Fruit fly (Drosophila melanogaster): ENCODE data around the gene Ald1.

Gene Ald1

dm6 chr3R:26258955-26259354, 2.4 kb downstream of the Ald1 start (continued):
- TF ChIP-seq CG9932 (GFP tag; IDR thresholded peaks at IDR 0.05) (no peak), rib (GFP tag; IDR thresholded peaks at IDR 0.05) (no peak), lab (GFP tag; optimal IDR thresholded peaks at IDR 0.05) (peak; percentile 28), stc (GFP tag; IDR thresholded peaks at IDR 0.05) (no peak), sc (optimal IDR thresholded peaks at IDR 0.05) (no peak), sc (GFP tag; optimal IDR thresholded peaks at IDR 0.05) (no peak), CG18262 (tag; optimal IDR thresholded peaks at IDR 0.05) (no peak), Hr78 (GFP tag; optimal IDR thresholded peaks at IDR 0.05) (peak in 1 of 2 experiments; percentile 74), tup (GFP tag; optimal IDR thresholded peaks at IDR 0.05) (no peak), D (optimal IDR thresholded peaks at IDR 0.05) (no peak), D (GFP tag; optimal IDR thresholded peaks at IDR 0.05) (no peak), Usf (GFP tag; optimal IDR thresholded peaks at IDR 0.05) (no peak), CG10321 (GFP tag; IDR thresholded peaks at IDR 0.05) (peak; percentile 71), chm (GFP tag; IDR thresholded peaks at IDR 0.05) (no peak; the same call in 1 of the 2 replicates), CG12744 (GFP tag; optimal IDR thresholded peaks at IDR 0.05) (no peak)

dm6 chr3R:26258384-26258819, 3.0 kb downstream of the Ald1 start:
- TF ChIP-seq ewg (GFP tag; optimal IDR thresholded peaks at IDR 0.05) (peak; percentile 37), nmo (GFP tag; optimal IDR thresholded peaks at IDR 0.05) (no peak), CG3281 (GFP tag; optimal IDR thresholded peaks at IDR 0.05) (peak; percentile 6), Trl (optimal IDR thresholded peaks at IDR 0.05) (peak; percentile 73 to 87), Trl (GFP tag; optimal IDR thresholded peaks at IDR 0.05) (no peak), Sin3A (optimal IDR thresholded peaks at IDR 0.05) (no peak), CG15269 (tag; optimal IDR thresholded peaks at IDR 0.05) (peak; percentile 12), E2f1 (GFP tag; IDR thresholded peaks at IDR 0.05) (0 out of 2 replicates have a peak, but pooled peaks have one; percentile 15), CG32532 (GFP tag; IDR thresholded peaks at IDR 0.05) (peak; percentile 8; the same call in 1 of the 2 replicates), Bdp1 (GFP tag; optimal IDR thresholded peaks at IDR 0.05) (no peak), CG15514 (GFP tag; optimal IDR thresholded peaks at IDR 0.05) (peak; percentile 23), gem (tag; optimal IDR thresholded peaks at IDR 0.05) (peak; percentile 29), CG7839 (tag; optimal IDR thresholded peaks at IDR 0.05) (no peak), BtbVII (GFP tag; optimal IDR thresholded peaks at IDR 0.05) (peak; percentile 11), CG7987 (GFP tag; optimal IDR thresholded peaks at IDR 0.05) (peak; percentile 87), CG2678 (tag; optimal IDR thresholded peaks at IDR 0.05) (peak; percentile 22), CG17359 (tag; optimal IDR thresholded peaks at IDR 0.05) (peak; percentile 26), CG34376 (GFP tag; optimal IDR thresholded peaks at IDR 0.05) (peak; percentile 45), CG8290 (GFP tag; optimal IDR thresholded peaks at IDR 0.05) (no peak), CG8290 (tag; optimal IDR thresholded peaks at IDR 0.05) (no peak), lab (GFP tag; optimal IDR thresholded peaks at IDR 0.05) (peak; percentile 27), vvl (GFP tag; IDR thresholded peaks at IDR 0.05) (peak; percentile 34), Meics (GFP tag; optimal IDR thresholded peaks at IDR 0.05) (peak; percentile 0), chinmo (GFP tag; IDR thresholded peaks at IDR 0.05; ENCODE audit: partially characterized antibody) (peak; percentile 49; the same call in 1 of the 4 replicates), ems (GFP tag; optimal IDR thresholded peaks at IDR 0.05) (no peak), CG10321 (GFP tag; IDR thresholded peaks at IDR 0.05) (no peak), ken (GFP tag; IDR thresholded peaks at IDR 0.05) (no peak), CG6175 (GFP tag; IDR thresholded peaks at IDR 0.05) (no peak), grn (GFP tag; optimal IDR thresholded peaks at IDR 0.05) (peak; percentile 26), Med (GFP tag) (peak; percentile 32), CG30431 (GFP tag; optimal IDR thresholded peaks at IDR 0.05) (no peak), CG6813 (GFP tag; optimal IDR thresholded peaks at IDR 0.05) (no peak), crp (GFP tag; optimal IDR thresholded peaks at IDR 0.05) (peak in 1 of 2 experiments; percentile 59), Ssrp (tag; optimal IDR thresholded peaks at IDR 0.05) (no peak), cwo (GFP tag; optimal IDR thresholded peaks at IDR 0.05) (peak; percentile 57), CG34422 (GFP tag; IDR thresholded peaks at IDR 0.05) (0 out of 3 replicates have a peak, but pooled peaks have one; percentile 14), D19A (tag; optimal IDR thresholded peaks at IDR 0.05) (peak; percentile 35), tap (tag; optimal IDR thresholded peaks at IDR 0.05) (no peak)
